Fruit fly (Drosophila melanogaster) whole organism, adult: Measurements from ENCODE around the gene RpS19b.

ENCODE experiments used
- CG11617 ChIP-seq: fragments of 200-800 bp; sonication (Bioruptor generic); optimal IDR thresholded peaks from 2 replicates; lab custom pipeline; 2017; ENCODE audit warnings: mild to moderate bottlenecking, missing biosample characterization, missing genetic modification reagents, missing genetic modification characterization
- CG12768 ChIP-seq: fragments of 200-800 bp; sonication (Bioruptor generic); optimal IDR thresholded peaks from 2 replicates; lab custom pipeline; 2017; ENCODE audit warnings: missing biosample characterization, missing genetic modification characterization, mild to moderate bottlenecking, moderate library complexity, missing genetic modification reagents
- CG14711 ChIP-seq: fragments of 200-800 bp; sonication (Bioruptor generic); optimal IDR thresholded peaks from 2 replicates; lab custom pipeline; 2018; ENCODE audit warnings: missing biosample characterization, mild to moderate bottlenecking, missing genetic modification characterization, moderate library complexity
- CG1620 ChIP-seq: fragments of 200-800 bp; sonication (Bioruptor generic); optimal IDR thresholded peaks from 2 replicates; lab custom pipeline; 2016; ENCODE audit warnings: missing biosample characterization, missing genetic modification characterization
- CG33017 ChIP-seq: fragments of 200-800 bp; sonication (Bioruptor generic); optimal IDR thresholded peaks from 2 replicates; lab custom pipeline; 2018; ENCODE audit warnings: missing biosample characterization, mild to moderate bottlenecking, missing genetic modification characterization, moderate library complexity
- CG5204 ChIP-seq: fragments of 200-800 bp; sonication (Bioruptor generic); optimal IDR thresholded peaks from 2 replicates; lab custom pipeline; 2016; ENCODE audit warnings: missing biosample characterization, missing genetic modification characterization
- CG7045 ChIP-seq: fragments of 200-800 bp; sonication (Bioruptor generic); optimal IDR thresholded peaks from 2 replicates; lab custom pipeline; 2017; ENCODE audit warnings: missing biosample characterization, mild to moderate bottlenecking, missing genetic modification characterization
- CG7101 ChIP-seq: fragments of 200-800 bp; sonication (Bioruptor generic); optimal IDR thresholded peaks from 2 replicates; lab custom pipeline; 2018; ENCODE audit warnings: missing biosample characterization, mild to moderate bottlenecking, missing genetic modification characterization, moderate library complexity
- Clk ChIP-seq: fragments of 200-800 bp; sonication (Bioruptor generic); optimal IDR thresholded peaks from 2 replicates; lab custom pipeline; 2017; ENCODE audit warnings: missing biosample characterization, missing genetic modification characterization
- Crg-1 ChIP-seq: fragments of 200-800 bp; sonication (Bioruptor generic); optimal IDR thresholded peaks from 2 replicates; lab custom pipeline; 2016; ENCODE audit warnings: missing biosample characterization, missing genetic modification characterization
- Hr96 ChIP-seq: fragments of 200-800 bp; sonication (Bioruptor generic); optimal IDR thresholded peaks from 2 replicates; lab custom pipeline; 2016; ENCODE audit warnings: missing biosample characterization, missing genetic modification characterization
- Mnt ChIP-seq: fragments of 200-800 bp; sonication (Bioruptor generic); optimal IDR thresholded peaks from 2 replicates; lab custom pipeline; 2016; ENCODE audit warnings: missing biosample characterization, mild to moderate bottlenecking, missing genetic modification characterization
- bab1 ChIP-seq: fragments of 200-800 bp; sonication (Bioruptor generic); optimal IDR thresholded peaks from 3 replicates; lab custom pipeline; 2019; ENCODE audit warnings: missing biosample characterization, mild to moderate bottlenecking, missing genetic modification characterization, moderate library complexity
- cic ChIP-seq: fragments of 200-800 bp; sonication (Bioruptor generic); optimal IDR thresholded peaks from 2 replicates; lab custom pipeline; 2017; ENCODE audit warnings: missing biosample characterization, mild to moderate bottlenecking, missing genetic modification characterization, moderate library complexity
- cnc ChIP-seq, 2 experiments: fragments of >200 bp; optimal IDR thresholded peaks; 2 replicates each; lab custom pipeline; 2017
- kay ChIP-seq: fragments of 200-800 bp; sonication (Bioruptor generic); peaks from one replicate; lab custom pipeline; 2016; ENCODE audit warnings: missing biosample characterization, missing genetic modification characterization, borderline replicate concordance
- ovo ChIP-seq: fragments of 200-800 bp; sonication (Bioruptor generic); optimal IDR thresholded peaks from 2 replicates; lab custom pipeline; 2016; ENCODE audit warnings: missing biosample characterization, missing genetic modification characterization
- pad ChIP-seq: fragments of 200-800 bp; sonication (Bioruptor generic); optimal IDR thresholded peaks from 3 replicates; lab custom pipeline; 2017; ENCODE audit warnings: missing biosample characterization, missing genetic modification characterization, mild to moderate bottlenecking, moderate library complexity, missing genetic modification reagents
- tj ChIP-seq: fragments of 200-800 bp; sonication (Bioruptor generic); optimal IDR thresholded peaks from 3 replicates; lab custom pipeline; 2017; ENCODE audit warnings: missing biosample characterization, mild to moderate bottlenecking, missing genetic modification characterization, moderate library complexity
- toe ChIP-seq: fragments of 200-800 bp; sonication (Bioruptor generic); optimal IDR thresholded peaks from 2 replicates; lab custom pipeline; 2016; ENCODE audit warnings: missing biosample characterization, missing genetic modification characterization

Gene RpS19b

dm6 chr3R:23938564-23939122 is 5.3 kb upstream of the RpS19b start:
- TF ChIP-seq ovo (GFP tag; lab: Kevin White, UChicago) (no peak), CG7101 (tag; lab: Kevin White, UChicago) (no peak), bab1 (GFP tag; lab: Kevin White, UChicago) (no peak), CG33017 (tag; lab: Kevin White, UChicago) (peak; percentile 65), tj (GFP tag; lab: Kevin White, UChicago) (no peak), CG7045 (GFP tag; lab: Kevin White, UChicago) (peak; percentile 29), Mnt (GFP tag; lab: Kevin White, UChicago) (peak; percentile 37), Hr96 (GFP tag; lab: Kevin White, UChicago) (no peak), Crg-1 (GFP tag; lab: Kevin White, UChicago) (no peak), CG11617 (GFP tag; lab: Kevin White, UChicago) (peak; percentile 54), cic (GFP tag; lab: Kevin White, UChicago) (peak; percentile 63), CG12768 (GFP tag; lab: Kevin White, UChicago) (peak; percentile 52), CG14711 (tag; lab: Kevin White, UChicago) (no peak), CG5204 (GFP tag; lab: Kevin White, UChicago) (no peak), pad (GFP tag; lab: Kevin White, UChicago) (peak; percentile 54), CG1620 (no peak), Clk (GFP tag; lab: Kevin White, UChicago) (no peak), cnc (optimal IDR thresholded peaks at IDR 0.05; lab: Kevin White, UChicago) (no peak)

- peak; percentile 75 for TF ChIP-seq CG14711 (tag; lab: Kevin White, UChicago)
- TF ChIP-seq tj (GFP tag; lab: Kevin White, UChicago) = peak; percentile 19
- peak; percentile 28 for TF ChIP-seq CG12768 (GFP tag; lab: Kevin White, UChicago)
- no peak for TF ChIP-seq ovo (GFP tag; lab: Kevin White, UChicago)
- TF ChIP-seq CG11617 (GFP tag; lab: Kevin White, UChicago) = peak; percentile 58
- peak; percentile 61 for TF ChIP-seq cic (GFP tag; lab: Kevin White, UChicago)
- TF ChIP-seq bab1 (GFP tag; lab: Kevin White, UChicago) = peak; percentile 63
- no peak for TF ChIP-seq CG5204 (GFP tag; lab: Kevin White, UChicago)
- TF ChIP-seq Hr96 (GFP tag; lab: Kevin White, UChicago) = no peak
- TF ChIP-seq kay (GFP tag; lab: Kevin White, UChicago) = no peak
- TF ChIP-seq CG33017 (tag; lab: Kevin White, UChicago) = peak; percentile 86
- peak; percentile 71 for TF ChIP-seq CG7101 (tag; lab: Kevin White, UChicago)
- TF ChIP-seq pad (GFP tag; lab: Kevin White, UChicago) = peak; percentile 32
- TF ChIP-seq CG1620 = no peak
- peak; percentile 30 for TF ChIP-seq Crg-1 (GFP tag; lab: Kevin White, UChicago)
- TF ChIP-seq Mnt (GFP tag; lab: Kevin White, UChicago) = peak; percentile 60
- TF ChIP-seq CG7045 (GFP tag; lab: Kevin White, UChicago) = peak; percentile 25
- no peak for TF ChIP-seq toe (GFP tag; lab: Kevin White, UChicago)
- no peak for TF ChIP-seq Clk (GFP tag; lab: Kevin White, UChicago)
- TF ChIP-seq cnc (optimal IDR thresholded peaks at IDR 0.05; lab: Kevin White, UChicago) = no peak
Observed at dm6 chr3R:23933684-23934575, 600 bp upstream of the RpS19b start, which contains the start of gene CG5854. TSS of gene CG5854 (plus strand) at chr3R:23933912.

dm6 chr3R:23931095-23931728 is 2.1 kb downstream of the RpS19b start, which contains the start of the genes Rpt2 and CG13599:
TSS of gene Rpt2 (minus strand) at chr3R:23931558.
TSS of gene CG13599 (plus strand) at chr3R:23931639.
- TF ChIP-seq kay (GFP tag; lab: Kevin White, UChicago) (no peak), Hr96 (GFP tag; lab: Kevin White, UChicago) (no peak), bab1 (GFP tag; lab: Kevin White, UChicago) (peak; percentile 63), cic (GFP tag; lab: Kevin White, UChicago) (no peak), CG7045 (GFP tag; lab: Kevin White, UChicago) (no peak), CG1620 (no peak), CG33017 (tag; lab: Kevin White, UChicago) (no peak), CG7101 (tag; lab: Kevin White, UChicago) (peak; percentile 40), CG14711 (tag; lab: Kevin White, UChicago) (peak; percentile 40), tj (GFP tag; lab: Kevin White, UChicago) (no peak), pad (GFP tag; lab: Kevin White, UChicago) (no peak), cnc (optimal IDR thresholded peaks at IDR 0.05; lab: Kevin White, UChicago) (peak; percentile 73 to 89), Clk (GFP tag; lab: Kevin White, UChicago) (no peak)

- no peak for TF ChIP-seq CG7101 (tag; lab: Kevin White, UChicago)
- TF ChIP-seq CG33017 (tag; lab: Kevin White, UChicago) = no peak
- no peak for TF ChIP-seq Clk (GFP tag; lab: Kevin White, UChicago)
- no peak for TF ChIP-seq CG14711 (tag; lab: Kevin White, UChicago)
- no peak for TF ChIP-seq toe (GFP tag; lab: Kevin White, UChicago)
- TF ChIP-seq bab1 (GFP tag; lab: Kevin White, UChicago) = peak; percentile 10
- no peak for TF ChIP-seq CG7045 (GFP tag; lab: Kevin White, UChicago)
- no peak for TF ChIP-seq cic (GFP tag; lab: Kevin White, UChicago)
- TF ChIP-seq cnc (optimal IDR thresholded peaks at IDR 0.05; lab: Kevin White, UChicago) = no peak
- no peak for TF ChIP-seq Crg-1 (GFP tag; lab: Kevin White, UChicago)
- TF ChIP-seq pad (GFP tag; lab: Kevin White, UChicago) = no peak
- no peak for TF ChIP-seq Hr96 (GFP tag; lab: Kevin White, UChicago)
- peak; percentile 38 for TF ChIP-seq Mnt (GFP tag; lab: Kevin White, UChicago)
- no peak for TF ChIP-seq CG1620
- no peak for TF ChIP-seq CG12768 (GFP tag; lab: Kevin White, UChicago)
Observed at dm6 chr3R:23928950-23929602, 4.3 kb downstream of the RpS19b start, which contains the start of the genes CG43998, CG43999 and CG31142. TSS of gene CG43998 (minus strand) at chr3R:23929000. TSS of gene CG43999 (minus strand) at chr3R:23929000. TSS of gene CG31142 (plus strand) at chr3R:23929243.
